Worm (Caenorhabditis elegans): ENCODE data around the gene arle-14.

Gene arle-14

DNA sequence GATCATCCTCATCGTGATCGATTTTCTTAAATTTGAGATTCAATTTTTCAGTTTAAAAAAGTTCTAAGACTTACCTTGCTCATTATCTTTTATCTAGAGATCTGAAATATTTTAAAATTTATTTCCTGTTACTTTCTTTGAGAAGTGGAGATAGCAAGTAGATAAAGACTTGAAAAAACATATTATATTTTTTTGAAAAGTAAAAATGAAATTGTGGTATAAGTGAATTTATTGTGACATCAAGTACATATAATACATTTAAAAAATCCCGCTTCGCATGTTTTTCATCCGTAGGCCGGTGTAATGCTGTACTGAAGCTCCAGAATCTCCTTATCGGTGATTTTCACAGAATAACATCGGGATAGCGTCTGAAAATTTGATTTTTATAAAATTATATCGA lies 4.6 kb downstream of the arle-14 start, which contains the start of gene B0336.7:
B0336.7 (minus strand) TSS at position 101 of the 400 bp plus-strand sequence.
- TF ChIP-seq ama-1 (optimal IDR thresholded peaks at IDR 0.05), result no peak
- no peak for TF ChIP-seq ceh-31 (tag; optimal IDR thresholded peaks at IDR 0.05)
- no peak for TF ChIP-seq eyg-1 (tag; optimal IDR thresholded peaks at IDR 0.05)
- no peak for TF ChIP-seq K02D7.2 (tag; optimal IDR thresholded peaks at IDR 0.05)
- TF ChIP-seq hlh-15 (tag; optimal IDR thresholded peaks at IDR 0.05), result no peak
- TF ChIP-seq nhr-232 (tag; optimal IDR thresholded peaks at IDR 0.05), result no peak
- no peak for TF ChIP-seq ceh-24 (tag; optimal IDR thresholded peaks at IDR 0.05)
- no peak for TF ChIP-seq tbx-2 (tag; optimal IDR thresholded peaks at IDR 0.05)
- no peak for TF ChIP-seq tbx-7 (tag; optimal IDR thresholded peaks at IDR 0.05)
- no peak for TF ChIP-seq ceh-48 (tag; optimal IDR thresholded peaks at IDR 0.05)
- no peak for TF ChIP-seq hlh-30 (tag; optimal IDR thresholded peaks at IDR 0.05; ENCODE audit: insufficient read depth)
- TF ChIP-seq gmeb-2 (tag; optimal IDR thresholded peaks at IDR 0.05), result no peak
- no peak for TF ChIP-seq dve-1 (tag; optimal IDR thresholded peaks at IDR 0.05)
- no peak for TF ChIP-seq pros-1 (tag; optimal IDR thresholded peaks at IDR 0.05)
- TF ChIP-seq zip-5 (tag; optimal IDR thresholded peaks at IDR 0.05), result no peak
- TF ChIP-seq ttx-3 (tag; optimal IDR thresholded peaks at IDR 0.05), result no peak
- TF ChIP-seq che-1 (tag; optimal IDR thresholded peaks at IDR 0.05), result no peak

DNA sequence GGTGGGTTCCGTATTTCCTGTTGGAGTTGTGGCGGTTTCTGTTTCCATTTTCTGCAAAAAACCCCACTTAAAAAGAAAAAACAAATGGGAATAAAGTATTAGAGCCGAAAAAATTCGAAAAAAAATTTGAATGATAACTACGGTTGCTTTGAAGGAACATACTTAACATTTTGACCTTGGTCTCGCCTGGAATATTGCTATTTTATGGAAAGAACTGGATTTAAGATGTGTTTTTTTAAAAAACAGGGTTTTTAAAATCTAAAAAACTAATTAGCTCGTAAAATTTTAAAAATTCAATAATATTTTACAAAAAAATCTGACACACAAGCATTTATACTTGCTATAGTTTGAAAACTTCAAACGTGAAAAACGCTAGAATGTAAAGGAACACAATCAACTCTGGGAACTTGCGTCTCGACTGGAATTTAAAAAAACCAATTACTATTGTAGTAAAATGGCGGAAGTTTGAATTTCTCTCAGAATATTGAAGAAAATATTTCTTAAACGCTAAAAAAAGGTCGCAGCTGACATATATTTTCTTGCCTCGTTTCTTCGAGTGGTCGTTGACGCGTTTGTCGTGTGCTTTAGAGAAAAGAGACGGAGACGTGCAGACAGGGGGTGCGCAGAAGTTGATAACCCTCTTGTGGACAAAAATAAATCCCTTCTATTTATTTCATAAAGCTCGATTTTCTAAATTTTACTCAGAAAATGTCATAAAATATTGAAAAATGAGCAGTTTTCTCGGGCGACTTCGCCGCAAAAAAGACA lies 5.4 kb downstream of the arle-14 start, which contains the start of the genes lgg-3 and rgs-5:
lgg-3 (minus strand) TSS at position 51 of the 768 bp plus-strand sequence.
rgs-5 (plus strand) TSS at position 593 of the 768 bp plus-strand sequence.
- TF ChIP-seq ets-4 (tag; optimal IDR thresholded peaks at IDR 0.05), result peak; percentile 2
- peak; percentile 18 for TF ChIP-seq unc-42 (tag; optimal IDR thresholded peaks at IDR 0.05)
- no peak for TF ChIP-seq unc-55 (GFP tag; optimal IDR thresholded peaks at IDR 0.05)
- TF ChIP-seq nfya-1 (tag; optimal IDR thresholded peaks at IDR 0.05), result peak; percentile 21
- TF ChIP-seq ceh-18 (tag; optimal IDR thresholded peaks at IDR 0.05), result no peak

DNA sequence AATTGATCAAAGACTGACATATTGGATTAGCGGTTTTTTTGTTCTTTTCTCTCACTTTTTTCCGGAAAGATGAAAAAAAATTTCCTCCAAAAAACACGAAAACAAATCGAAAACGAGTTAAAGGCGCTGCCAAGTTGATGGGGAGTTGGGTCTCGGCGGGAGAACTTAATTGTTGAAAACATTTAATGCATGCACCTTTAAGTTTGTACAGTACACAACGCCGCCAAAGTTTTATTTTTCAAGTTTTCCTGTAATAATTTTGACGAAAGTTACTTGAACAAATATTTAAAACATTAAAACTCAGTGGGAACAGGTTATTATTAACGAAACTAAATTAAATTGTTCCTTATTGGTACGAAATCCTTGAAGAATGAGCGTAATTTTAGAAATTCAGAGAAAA lies 8.8 kb downstream of the arle-14 start:
- TF ChIP-seq ceh-19 (GFP tag; optimal IDR thresholded peaks at IDR 0.05) (no peak), ceh-34 (tag; optimal IDR thresholded peaks at IDR 0.05) (no peak), T23F11.4 (GFP tag; optimal IDR thresholded peaks at IDR 0.05) (no peak), elt-4 (tag; optimal IDR thresholded peaks at IDR 0.05) (no peak), ceh-18 (tag; optimal IDR thresholded peaks at IDR 0.05) (no peak), hlh-6 (tag; optimal IDR thresholded peaks at IDR 0.05) (no peak), hlh-30 (tag; optimal IDR thresholded peaks at IDR 0.05; ENCODE audit: insufficient read depth) (no peak), C08G9.2 (tag; optimal IDR thresholded peaks at IDR 0.05) (no peak), ceh-14 (tag; optimal IDR thresholded peaks at IDR 0.05) (no peak), ceh-24 (tag; optimal IDR thresholded peaks at IDR 0.05) (no peak), ceh-30 (tag; optimal IDR thresholded peaks at IDR 0.05) (no peak), ref-2 (tag; optimal IDR thresholded peaks at IDR 0.05) (no peak)

DNA sequence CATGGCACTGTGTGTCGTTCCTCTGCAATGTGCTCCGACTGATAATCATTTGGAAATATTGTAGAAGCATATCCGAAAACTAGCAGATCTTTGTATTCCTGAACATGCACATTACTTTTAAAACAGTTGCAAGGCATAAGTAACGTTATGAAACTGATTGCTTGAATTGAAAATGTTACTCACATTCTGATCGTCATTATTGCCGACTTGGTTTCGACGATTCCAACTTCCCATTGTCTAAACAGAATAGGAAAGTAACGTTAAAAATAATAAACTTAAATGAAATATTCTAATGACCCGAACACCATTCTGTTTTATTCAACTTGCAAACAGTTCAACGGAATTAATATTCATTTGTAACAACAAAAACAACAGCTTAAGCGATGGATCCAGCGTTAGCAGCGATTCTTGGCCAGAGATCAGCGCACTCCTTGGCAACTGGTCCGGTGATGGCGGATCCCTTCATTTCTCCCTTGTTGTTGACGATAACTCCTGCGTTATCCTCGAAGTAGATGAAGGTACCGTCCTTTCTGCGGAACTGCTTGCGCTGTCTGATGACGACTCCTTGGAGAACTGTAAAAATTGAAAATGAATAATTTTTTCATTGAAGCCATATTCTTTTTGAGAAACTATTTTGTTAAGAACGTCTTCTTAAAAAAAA lies 12.7 kb downstream of the arle-14 start, which contains the start of gene swp-1:
swp-1 (minus strand) TSS at position 298 of the 661 bp plus-strand sequence.
- no peak for TF ChIP-seq ztf-16 (tag; optimal IDR thresholded peaks at IDR 0.05)
- TF ChIP-seq lim-6 (tag; optimal IDR thresholded peaks at IDR 0.05), result no peak
- TF ChIP-seq fkh-6 (tag; optimal IDR thresholded peaks at IDR 0.05), result no peak
- no peak for TF ChIP-seq pha-2 (tag; optimal IDR thresholded peaks at IDR 0.05)
- no peak for TF ChIP-seq madf-2 (tag; optimal IDR thresholded peaks at IDR 0.05)
- TF ChIP-seq sox-2 (GFP tag; IDR thresholded peaks at IDR 0.05), result no peak
- no peak for TF ChIP-seq ceh-19 (GFP tag; optimal IDR thresholded peaks at IDR 0.05)
- no peak for TF ChIP-seq ceh-48 (tag; optimal IDR thresholded peaks at IDR 0.05)
- TF ChIP-seq ceh-31 (tag; optimal IDR thresholded peaks at IDR 0.05), result no peak
- no peak for TF ChIP-seq zip-5 (tag; optimal IDR thresholded peaks at IDR 0.05)

Data from whole organism, late embryonic.